Worm (Caenorhabditis elegans) whole organism, L4/young adult: ENCODE results near the gene srw-38.

Experiments
- W03F9.2 ChIP-seq: fragments of 150-350 bp; optimal IDR thresholded peaks from 2 replicates; lab custom pipeline; 2014; ENCODE audit warnings: missing biosample characterization, missing genetic modification characterization
- dao-5 ChIP-seq: sonication (generic microtip); optimal IDR thresholded peaks from 2 replicates; lab custom pipeline; 2016; ENCODE audit warnings: missing genotype, missing genetic modification characterization, moderate library complexity, missing compliant biosample characterization
- him-1 ChIP-seq: sonication (generic microtip); optimal IDR thresholded peaks from 2 replicates; lab custom pipeline; 2016; ENCODE audit warnings: missing genotype, missing genetic modification reagents, missing genetic modification characterization, missing compliant biosample characterization

srw-38 gene

DNA sequence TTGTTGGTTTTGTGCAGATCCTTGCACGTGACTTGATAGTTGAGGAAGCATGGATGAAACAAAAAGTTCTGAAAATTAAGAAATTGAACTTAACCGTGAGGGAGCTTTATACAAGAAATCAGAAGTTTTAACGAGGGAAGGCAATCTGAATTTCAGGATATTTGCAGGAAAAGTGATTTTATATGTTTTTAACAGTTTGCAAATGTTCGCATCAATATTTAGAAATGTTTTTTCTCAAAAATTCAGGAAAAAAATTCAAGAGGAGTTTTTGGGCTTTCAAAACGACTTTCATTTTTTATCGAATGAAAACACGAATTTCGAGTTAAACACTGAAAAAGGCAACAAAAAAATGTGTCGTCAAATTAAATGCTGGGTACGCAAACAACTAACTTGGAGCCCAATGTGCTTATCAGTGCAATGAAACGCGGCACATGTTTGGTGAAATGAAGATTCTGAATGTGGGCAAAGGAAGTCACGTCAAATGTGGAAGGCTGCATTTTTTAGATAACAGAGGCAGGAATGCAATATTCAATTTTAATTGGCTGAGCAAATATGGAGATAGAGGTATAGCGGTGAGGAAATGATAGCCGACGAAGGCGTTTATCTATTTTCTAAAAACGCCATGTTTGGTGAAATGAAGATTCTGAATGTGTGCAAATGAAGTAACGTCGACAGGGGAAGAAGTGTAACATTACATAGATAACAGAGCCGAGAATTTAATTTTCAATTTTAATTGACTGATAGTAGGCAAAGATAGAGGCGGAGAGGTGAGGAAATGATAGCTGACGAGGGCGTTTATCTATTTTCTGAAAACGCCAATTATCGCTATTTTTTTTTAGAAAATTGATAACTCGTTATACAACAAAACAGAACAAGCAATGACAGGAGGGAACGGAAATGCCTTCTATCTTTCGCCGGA, 9.9 kb downstream of the srw-38 start, which contains the start of gene Y116F11B.6:
Gene Y116F11B.6 (minus strand): TSS at position 51 of the 919 bp plus-strand sequence.
- TF ChIP-seq him-1 (tag; lab: Kevin White, UChicago) (no peak), W03F9.2 (no peak), dao-5 (tag; lab: Kevin White, UChicago) (no peak)

- TF ChIP-seq dao-5 (tag; lab: Kevin White, UChicago) (no peak), him-1 (tag; lab: Kevin White, UChicago) (no peak), W03F9.2 (no peak)
Observed at ce11 chrV:19848014-19848413, 11.8 kb downstream of the srw-38 start, which contains the start of gene Y116F11B.7. Gene Y116F11B.7, plus strand, starts transcription at chrV:19848314.

ce11 chrV:19853610-19854009, 17.4 kb downstream of the srw-38 start:
- TF ChIP-seq W03F9.2 = no peak
- TF ChIP-seq dao-5 (tag; lab: Kevin White, UChicago) = no peak
- no peak for TF ChIP-seq him-1 (tag; lab: Kevin White, UChicago)

ce11 chrV:19856335-19856734, 20.1 kb downstream of the srw-38 start:
- TF ChIP-seq him-1 (tag; lab: Kevin White, UChicago) (no peak), W03F9.2 (no peak), dao-5 (tag; lab: Kevin White, UChicago) (no peak)

DNA sequence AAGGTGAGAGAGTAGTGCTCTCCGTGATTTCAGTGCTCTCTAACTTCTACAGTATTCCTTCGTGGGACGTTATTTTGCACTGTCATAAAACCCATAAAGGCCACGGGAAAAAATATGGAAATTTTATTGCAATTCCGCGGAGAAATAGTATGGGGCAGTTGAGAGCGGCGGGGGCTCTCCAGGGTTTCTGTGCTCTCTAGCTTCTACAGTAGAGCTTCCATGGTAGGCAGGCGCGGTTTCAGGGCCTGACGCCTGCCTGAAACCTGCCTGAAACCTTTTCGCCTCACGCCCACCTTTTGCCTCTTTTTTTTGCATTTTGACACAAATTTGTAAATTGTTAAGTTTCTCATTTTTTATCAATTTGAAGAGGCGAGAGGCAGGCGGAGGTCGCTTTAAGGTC, 20.7 kb downstream of the srw-38 start:
- TF ChIP-seq W03F9.2 (no peak), him-1 (tag; lab: Kevin White, UChicago) (no peak), dao-5 (tag; lab: Kevin White, UChicago) (no peak)

DNA sequence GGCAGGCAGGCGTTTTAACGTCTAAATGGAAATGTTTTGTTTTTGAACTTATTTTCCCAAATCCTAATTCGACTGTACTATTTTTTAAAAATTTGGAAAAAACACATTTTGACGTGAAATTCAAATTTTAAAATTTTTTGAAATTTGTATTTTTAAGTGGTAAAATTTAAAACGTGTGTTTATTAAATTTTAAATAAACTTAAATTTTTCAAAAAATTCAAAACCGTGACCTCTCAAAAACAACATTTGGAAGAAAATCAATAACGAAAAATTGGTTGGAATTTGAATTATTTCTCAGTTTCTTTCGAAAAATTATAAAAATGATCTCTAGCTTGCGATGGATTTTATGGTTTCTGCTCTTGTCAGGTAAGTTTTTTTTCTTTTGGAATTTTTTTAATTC, 21.1 kb downstream of the srw-38 start, which contains the start of gene Y116F11B.8:
Gene Y116F11B.8 (plus strand): TSS at position 301 of the 400 bp plus-strand sequence.
- TF ChIP-seq dao-5 (tag; lab: Kevin White, UChicago) (no peak), him-1 (tag; lab: Kevin White, UChicago) (no peak), W03F9.2 (no peak)

ce11 chrV:19860225-19860624, 24.0 kb downstream of the srw-38 start:
- TF ChIP-seq W03F9.2 = no peak
- TF ChIP-seq him-1 (tag; lab: Kevin White, UChicago) = no peak
- no peak for TF ChIP-seq dao-5 (tag; lab: Kevin White, UChicago)

DNA sequence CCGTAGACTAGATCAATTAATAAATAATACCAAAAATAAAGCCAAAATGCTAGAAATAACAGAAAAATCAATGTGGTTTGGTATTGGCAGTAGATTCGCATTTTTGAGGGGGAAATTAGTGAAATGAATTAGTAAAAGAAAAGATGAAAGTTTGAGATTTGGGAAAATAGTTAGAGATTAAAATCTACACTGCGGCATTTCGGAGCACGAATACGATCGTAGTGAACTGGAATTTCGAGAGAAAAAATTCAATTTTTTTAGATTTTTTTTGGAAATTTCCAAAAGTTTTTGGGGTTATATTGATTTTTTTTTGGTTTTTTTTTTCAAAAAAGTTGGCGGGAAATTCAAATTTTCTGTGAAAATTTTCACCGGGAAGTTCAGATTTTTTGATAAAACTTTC, 31.6 kb downstream of the srw-38 start, which contains the start of gene Y116F11B.9:
Gene Y116F11B.9 (minus strand): TSS at position 101 of the 400 bp plus-strand sequence.
- TF ChIP-seq him-1 (tag; lab: Kevin White, UChicago) (no peak), W03F9.2 (no peak), dao-5 (tag; lab: Kevin White, UChicago) (no peak)

- TF ChIP-seq him-1 (tag; lab: Kevin White, UChicago) (no peak), W03F9.2 (no peak), dao-5 (tag; lab: Kevin White, UChicago) (no peak)
Observed at ce11 chrV:19882916-19883315, 46.7 kb downstream of the srw-38 start, which contains the start of gene Y116F11B.13. Gene Y116F11B.13, plus strand, starts transcription at chrV:19883216.
